Comparison of ENCODE assay signal across 3 fruit fly cellular contexts in the genomic region with DNA sequence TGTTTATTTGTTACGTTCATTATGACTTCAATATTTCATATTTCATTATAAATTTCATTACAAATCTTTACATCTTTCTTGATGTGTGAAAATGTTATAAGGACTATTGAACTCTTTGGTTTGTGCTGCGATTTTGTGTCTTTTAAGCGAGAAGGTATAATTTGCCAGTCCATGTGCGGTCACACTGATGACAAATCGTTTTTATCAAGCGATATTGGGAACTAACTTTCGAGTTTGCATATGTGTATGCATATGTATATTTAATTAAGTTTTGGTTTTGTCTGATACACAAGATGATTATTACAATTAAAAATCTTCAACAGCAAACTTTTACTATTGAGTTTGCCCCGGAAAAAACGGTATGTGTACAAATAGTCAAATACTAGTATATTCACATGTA.
TF ChIP-seq lines count a peak whose summit lies in the region.

A gene (plus strand): TSS at position 163 of the 400 bp plus-strand sequence.

TF ChIP-seq in whole organism, adult, 20 proteins besides CTCF, POLR2A, EP300 and RAD21 (continued from another document):
- no peak for TF ChIP-seq tj (GFP tag; optimal IDR thresholded peaks at IDR 0.05; lab: Kevin White, UChicago)
- TF ChIP-seq kay (GFP tag; lab: Kevin White, UChicago; ENCODE audit: borderline replicate concordance), result peak; percentile 92

TF ChIP-seq in whole organism, embryonic, 481 proteins besides CTCF, POLR2A, EP300 and RAD21 (continued from another document and continues in another):
- TF ChIP-seq Dbx (GFP tag; IDR thresholded peaks at IDR 0.05; lab: Robert Waterston, UW), result no peak
- TF ChIP-seq CG3838 (GFP tag; optimal IDR thresholded peaks at IDR 0.05; lab: Kevin White, UChicago), result no peak
- no peak for TF ChIP-seq Sox102F (GFP tag; optimal IDR thresholded peaks at IDR 0.05; lab: Kevin White, UChicago)
- TF ChIP-seq BEAF-32 (GFP tag; optimal IDR thresholded peaks at IDR 0.05; lab: Kevin White, UChicago), result peak; percentile 51
- no peak for TF ChIP-seq CG10147 (GFP tag; optimal IDR thresholded peaks at IDR 0.05; lab: Kevin White, UChicago)
- no peak for TF ChIP-seq CG4282 (GFP tag; optimal IDR thresholded peaks at IDR 0.05; lab: Kevin White, UChicago)
- no peak for TF ChIP-seq CG7963 (GFP tag; IDR thresholded peaks at IDR 0.05; lab: Robert Waterston, UW; ENCODE audit: partially characterized antibody)
- TF ChIP-seq B-H1 (GFP tag; IDR thresholded peaks at IDR 0.05; lab: Robert Waterston, UW), result no peak
- TF ChIP-seq Camta (GFP tag; optimal IDR thresholded peaks at IDR 0.05; lab: Kevin White, UChicago), result no peak
- peak; percentile 54 for TF ChIP-seq CG8924 (tag; optimal IDR thresholded peaks at IDR 0.05; lab: Kevin White, UChicago)
- TF ChIP-seq CG11560 (tag; IDR thresholded peaks at IDR 0.05; lab: Robert Waterston, UW), result no peak
- no peak for TF ChIP-seq ase (GFP tag; IDR thresholded peaks at IDR 0.05; lab: Robert Waterston, UW)
- no peak for TF ChIP-seq gce (GFP tag; IDR thresholded peaks at IDR 0.05; lab: Robert Waterston, UW)
- TF ChIP-seq Sin3A (optimal IDR thresholded peaks at IDR 0.05; lab: Kevin White, UChicago), result no peak
- TF ChIP-seq CG17612 (GFP tag; IDR thresholded peaks at IDR 0.05; lab: Robert Waterston, UW), result no peak
- no peak for TF ChIP-seq Hand (GFP tag; optimal IDR thresholded peaks at IDR 0.05; lab: Kevin White, UChicago)
- TF ChIP-seq CoRest (tag; optimal IDR thresholded peaks at IDR 0.05; lab: Kevin White, UChicago), result peak; percentile 58
- no peak for TF ChIP-seq CG2889 (GFP tag; IDR thresholded peaks at IDR 0.05; lab: Robert Waterston, UW)
- no peak for TF ChIP-seq CG2120 (GFP tag; optimal IDR thresholded peaks at IDR 0.05; lab: Kevin White, UChicago)
- peak; percentile 77 for TF ChIP-seq sens (GFP tag; lab: Kevin White, UChicago)
- no peak for TF ChIP-seq Dad (GFP tag; optimal IDR thresholded peaks at IDR 0.05; lab: Kevin White, UChicago)
- TF ChIP-seq CG2129 (GFP tag; IDR thresholded peaks at IDR 0.05; lab: Robert Waterston, UW; ENCODE audit: partially characterized antibody), result no peak
- TF ChIP-seq Mes4 (GFP tag; optimal IDR thresholded peaks at IDR 0.05; lab: Kevin White, UChicago), result no peak
- no peak for TF ChIP-seq aop (GFP tag; IDR thresholded peaks at IDR 0.05; lab: Robert Waterston, UW)
- TF ChIP-seq pnt (GFP tag; optimal IDR thresholded peaks at IDR 0.05; lab: Kevin White, UChicago), result no peak
- peak in 1 of 3 experiments; percentile 19 for TF ChIP-seq Stat92E (GFP tag; optimal IDR thresholded peaks at IDR 0.05; lab: Kevin White, UChicago)
- TF ChIP-seq al (GFP tag; IDR thresholded peaks at IDR 0.05; lab: Robert Waterston, UW), result no peak
- peak; percentile 8 for TF ChIP-seq CG4424 (GFP tag; optimal IDR thresholded peaks at IDR 0.05; lab: Kevin White, UChicago)
- no peak for TF ChIP-seq Ada2b (GFP tag; IDR thresholded peaks at IDR 0.05; lab: Robert Waterston, UW)
- no peak for TF ChIP-seq HmgD (GFP tag; optimal IDR thresholded peaks at IDR 0.05; lab: Kevin White, UChicago)
- no peak for TF ChIP-seq lab (GFP tag; optimal IDR thresholded peaks at IDR 0.05; lab: Kevin White, UChicago)
- TF ChIP-seq CG11456 (GFP tag; IDR thresholded peaks at IDR 0.05; lab: Robert Waterston, UW), result no peak
- no peak for TF ChIP-seq CG8388 (GFP tag; optimal IDR thresholded peaks at IDR 0.05; lab: Kevin White, UChicago)
- peak; percentile 67 for TF ChIP-seq phol (tag; optimal IDR thresholded peaks at IDR 0.05; lab: Kevin White, UChicago)
- no peak for TF ChIP-seq grn (GFP tag; optimal IDR thresholded peaks at IDR 0.05; lab: Kevin White, UChicago)
- no peak for TF ChIP-seq CG12071 (GFP tag; optimal IDR thresholded peaks at IDR 0.05; lab: Kevin White, UChicago)
- TF ChIP-seq CG7556 (GFP tag; optimal IDR thresholded peaks at IDR 0.05; lab: Kevin White, UChicago), result no peak
- no peak for TF ChIP-seq CG11696 (GFP tag; IDR thresholded peaks at IDR 0.05; lab: Robert Waterston, UW)
- peak; percentile 37 for TF ChIP-seq stwl (tag; optimal IDR thresholded peaks at IDR 0.05; lab: Kevin White, UChicago)
- TF ChIP-seq CG18764 (GFP tag; optimal IDR thresholded peaks at IDR 0.05; lab: Kevin White, UChicago), result peak; percentile 22
- no peak for TF ChIP-seq CG14050 (GFP tag; IDR thresholded peaks at IDR 0.05; lab: Robert Waterston, UW)
- TF ChIP-seq jigr1 (GFP tag; IDR thresholded peaks at IDR 0.05; lab: Robert Waterston, UW), result no peak
- TF ChIP-seq Bteb2 (GFP tag; optimal IDR thresholded peaks at IDR 0.05; lab: Kevin White, UChicago), result no peak
- peak; percentile 98 for TF ChIP-seq CG17802 (tag; optimal IDR thresholded peaks at IDR 0.05; lab: Kevin White, UChicago)
- no peak for TF ChIP-seq rib (GFP tag; IDR thresholded peaks at IDR 0.05; lab: Robert Waterston, UW)
- no peak for TF ChIP-seq gsb (GFP tag; IDR thresholded peaks at IDR 0.05; lab: Robert Waterston, UW)
- TF ChIP-seq CG16815 (GFP tag; optimal IDR thresholded peaks at IDR 0.05; lab: Kevin White, UChicago), result no peak
- no peak for TF ChIP-seq CG12236 (GFP tag; optimal IDR thresholded peaks at IDR 0.05; lab: Kevin White, UChicago)
- no peak for TF ChIP-seq CG6683 (GFP tag; optimal IDR thresholded peaks at IDR 0.05; lab: Kevin White, UChicago)
- TF ChIP-seq B-H2 (GFP tag; optimal IDR thresholded peaks at IDR 0.05; lab: Kevin White, UChicago), result no peak
- TF ChIP-seq pita (GFP tag; optimal IDR thresholded peaks at IDR 0.05; lab: Kevin White, UChicago), result no peak
- peak; percentile 19 for TF ChIP-seq sug (tag; optimal IDR thresholded peaks at IDR 0.05; lab: Kevin White, UChicago)
- TF ChIP-seq z (GFP tag; IDR thresholded peaks at IDR 0.05; lab: Robert Waterston, UW), result no peak
- no peak for TF ChIP-seq org-1 (GFP tag; optimal IDR thresholded peaks at IDR 0.05; lab: Kevin White, UChicago)
- no peak for TF ChIP-seq da (GFP tag; optimal IDR thresholded peaks at IDR 0.05; lab: Kevin White, UChicago)
- no peak for TF ChIP-seq unpg (GFP tag; optimal IDR thresholded peaks at IDR 0.05; lab: Kevin White, UChicago)
- no peak for TF ChIP-seq gro (GFP tag; optimal IDR thresholded peaks at IDR 0.05; lab: Kevin White, UChicago)
- peak; percentile 80 for TF ChIP-seq gfzf (GFP tag; optimal IDR thresholded peaks at IDR 0.05; lab: Kevin White, UChicago)
- TF ChIP-seq CG10565 (GFP tag; optimal IDR thresholded peaks at IDR 0.05; lab: Kevin White, UChicago), result no peak
- TF ChIP-seq CG34224 (GFP tag; IDR thresholded peaks at IDR 0.05; lab: Robert Waterston, UW; ENCODE audit: partially characterized antibody), result no peak
- TF ChIP-seq CG31365 (tag; optimal IDR thresholded peaks at IDR 0.05; lab: Kevin White, UChicago), result no peak
- TF ChIP-seq HLH54F (GFP tag; optimal IDR thresholded peaks at IDR 0.05; lab: Kevin White, UChicago), result no peak
- no peak for TF ChIP-seq CG12942 (GFP tag; optimal IDR thresholded peaks at IDR 0.05; lab: Kevin White, UChicago)
- TF ChIP-seq knrl (GFP tag; IDR thresholded peaks at IDR 0.05; lab: Robert Waterston, UW; ENCODE audit: partially characterized antibody), result no peak
- no peak for TF ChIP-seq Asciz (GFP tag; optimal IDR thresholded peaks at IDR 0.05; lab: Kevin White, UChicago)
- TF ChIP-seq CG31441 (GFP tag; IDR thresholded peaks at IDR 0.05; lab: Robert Waterston, UW), result peak; percentile 42; the same call in 1 of the 2 replicates

TF ChIP-seq in whole organism, prepupa, 60 proteins besides CTCF, POLR2A, EP300 and RAD21 (continued from another document):
- TF ChIP-seq OdsH (GFP tag; optimal IDR thresholded peaks at IDR 0.05; lab: Kevin White, UChicago) (no peak), net (GFP tag; optimal IDR thresholded peaks at IDR 0.05; lab: Kevin White, UChicago) (no peak), cyc (GFP tag; optimal IDR thresholded peaks at IDR 0.05; lab: Kevin White, UChicago) (peak; percentile 4), svp (GFP tag; lab: Kevin White, UChicago) (no peak), achi (GFP tag; optimal IDR thresholded peaks at IDR 0.05; lab: Kevin White, UChicago) (no peak), CG7368 (GFP tag; optimal IDR thresholded peaks at IDR 0.05; lab: Kevin White, UChicago) (no peak), topi (GFP tag; optimal IDR thresholded peaks at IDR 0.05; lab: Kevin White, UChicago) (peak; percentile 15), CG3032 (tag; optimal IDR thresholded peaks at IDR 0.05; lab: Kevin White, UChicago) (peak; percentile 15), CG15336 (GFP tag; IDR thresholded peaks at IDR 0.05; lab: Robert Waterston, UW) (no peak), CG34406 (GFP tag; optimal IDR thresholded peaks at IDR 0.05; lab: Kevin White, UChicago) (no peak), Smox (GFP tag; optimal IDR thresholded peaks at IDR 0.05; lab: Kevin White, UChicago) (no peak), Sox14 (GFP tag; optimal IDR thresholded peaks at IDR 0.05; lab: Kevin White, UChicago) (peak; percentile 28), CG8632 (GFP tag; optimal IDR thresholded peaks at IDR 0.05; lab: Kevin White, UChicago) (no peak), Eip78C (GFP tag; lab: Kevin White, UChicago) (peak; percentile 69), salr (GFP tag; optimal IDR thresholded peaks at IDR 0.05; lab: Kevin White, UChicago) (no peak), CG31627 (GFP tag; optimal IDR thresholded peaks at IDR 0.05; lab: Kevin White, UChicago) (peak; percentile 15)
TF ChIP-seq in whole organism, prepupa: peak in this region for 8.
